Worm (Caenorhabditis elegans) whole organism, late embryonic: ENCODE measurements around the gene flor-1.

Source experiments
- F13H6.1 ChIP-seq: sonication (generic microtip); optimal IDR thresholded peaks from 2 replicates; lab custom pipeline; 2016; ENCODE audit warnings: missing genetic modification characterization, missing compliant biosample characterization
- K02D7.2 ChIP-seq: sonication (generic microtip); optimal IDR thresholded peaks from 2 replicates; lab custom pipeline; 2017; ENCODE audit warnings: mild to moderate bottlenecking, missing genetic modification characterization, missing compliant biosample characterization
- K09A11.1 ChIP-seq: sonication (generic microtip); optimal IDR thresholded peaks from 2 replicates; lab custom pipeline; 2017; ENCODE audit warnings: antibody characterized with exemption, mild to moderate bottlenecking, missing genetic modification characterization, missing compliant biosample characterization; ENCODE audit not compliant: insufficient read depth
- T23F11.4 ChIP-seq: fragments of 200-800 bp; sonication (Bioruptor generic); optimal IDR thresholded peaks from 2 replicates; lab custom pipeline; 2018; ENCODE audit warnings: mild to moderate bottlenecking, missing genetic modification characterization, missing compliant biosample characterization
- Y22D7AL.16 ChIP-seq: sonication (generic microtip); optimal IDR thresholded peaks from 2 replicates; lab custom pipeline; 2016; ENCODE audit warnings: missing genetic modification characterization, missing compliant biosample characterization
- ama-1 ChIP-seq: fragments of 150-350 bp; optimal IDR thresholded peaks from 2 replicates; lab custom pipeline; 2014
- ceh-14 ChIP-seq: sonication (generic microtip); optimal IDR thresholded peaks from 2 replicates; lab custom pipeline; 2016; ENCODE audit warnings: missing genotype, missing genetic modification characterization, missing compliant biosample characterization
- ceh-19 ChIP-seq: fragments of 200-800 bp; sonication (Bioruptor generic); optimal IDR thresholded peaks from 2 replicates; lab custom pipeline; 2018; ENCODE audit warnings: mild to moderate bottlenecking, missing genetic modification characterization, missing compliant biosample characterization
- ceh-2 ChIP-seq: sonication (generic microtip); optimal IDR thresholded peaks from 2 replicates; lab custom pipeline; 2016; ENCODE audit warnings: missing genotype, missing genetic modification characterization, missing compliant biosample characterization
- ceh-22 ChIP-seq: sonication (generic microtip); optimal IDR thresholded peaks from 2 replicates; lab custom pipeline; 2017; ENCODE audit warnings: missing biosample characterization, missing genetic modification characterization
- ceh-31 ChIP-seq: sonication (generic microtip); optimal IDR thresholded peaks from 2 replicates; lab custom pipeline; 2016; ENCODE audit warnings: missing genetic modification characterization, missing compliant biosample characterization
- ceh-45 ChIP-seq: fragments of 200-800 bp; sonication (Bioruptor generic); IDR thresholded peaks from 2 replicates; pipeline ENCODE4 v1.3.6; 2022; ENCODE audit warnings: missing genetic modification reagents, missing genetic modification characterization, missing compliant biosample characterization
- ceh-48 ChIP-seq: sonication (generic microtip); optimal IDR thresholded peaks from 2 replicates; lab custom pipeline; 2016; ENCODE audit warnings: missing genetic modification characterization, inconsistent platforms, missing compliant biosample characterization
- ceh-9 ChIP-seq: sonication (generic microtip); optimal IDR thresholded peaks from 2 replicates; lab custom pipeline; 2016; ENCODE audit warnings: mild to moderate bottlenecking, missing genetic modification characterization, inconsistent platforms, missing compliant biosample characterization
- dmd-4 ChIP-seq: sonication (generic microtip); optimal IDR thresholded peaks from 2 replicates; lab custom pipeline; 2016; ENCODE audit warnings: borderline replicate concordance, missing genetic modification characterization, missing compliant biosample characterization
- dve-1 ChIP-seq: sonication (generic microtip); optimal IDR thresholded peaks from 2 replicates; lab custom pipeline; 2017; ENCODE audit warnings: antibody characterized with exemption, mild to moderate bottlenecking, missing genetic modification characterization, missing compliant biosample characterization
- elt-2 ChIP-seq: sonication (generic microtip); optimal IDR thresholded peaks from 2 replicates; lab custom pipeline; 2016; ENCODE audit warnings: missing genetic modification reagents, missing genetic modification characterization, missing compliant biosample characterization
- eyg-1 ChIP-seq: sonication (generic microtip); optimal IDR thresholded peaks from 2 replicates; lab custom pipeline; 2016; ENCODE audit warnings: missing genotype, missing genetic modification characterization, missing compliant biosample characterization
- hlh-13 ChIP-seq: fragments of 200-800 bp; sonication (Bioruptor generic); optimal IDR thresholded peaks from 2 replicates; lab custom pipeline; 2018; ENCODE audit warnings: mild to moderate bottlenecking, missing genetic modification characterization, missing compliant biosample characterization
- hlh-15 ChIP-seq: sonication (generic microtip); optimal IDR thresholded peaks from 2 replicates; lab custom pipeline; 2016; ENCODE audit warnings: missing genetic modification characterization, missing compliant biosample characterization
- hlh-30 ChIP-seq: sonication (generic microtip); optimal IDR thresholded peaks from 2 replicates; lab custom pipeline; 2017; ENCODE audit warnings: antibody characterized with exemption, missing genetic modification characterization, missing compliant biosample characterization; ENCODE audit not compliant: insufficient read depth
- lin-11 ChIP-seq: fragments of 200-800 bp; sonication (Bioruptor generic); optimal IDR thresholded peaks from 2 replicates; lab custom pipeline; 2018; ENCODE audit warnings: mild to moderate bottlenecking, missing genetic modification characterization, missing compliant biosample characterization
- nhr-11 ChIP-seq: fragments of 150-350 bp; optimal IDR thresholded peaks from 2 replicates; lab custom pipeline; 2014; ENCODE audit warnings: missing biosample characterization, missing genetic modification characterization
- odd-2 ChIP-seq: sonication (generic microtip); optimal IDR thresholded peaks from 2 replicates; lab custom pipeline; 2017; ENCODE audit warnings: antibody characterized with exemption, mild to moderate bottlenecking, missing genetic modification characterization, missing compliant biosample characterization
- pag-3 ChIP-seq: sonication (generic microtip); optimal IDR thresholded peaks from 2 replicates; lab custom pipeline; 2016; ENCODE audit warnings: missing compliant biosample characterization, missing genetic modification characterization, borderline replicate concordance
- pax-1 ChIP-seq: fragments of 150-350 bp; optimal IDR thresholded peaks from 2 replicates; lab custom pipeline; 2014; ENCODE audit warnings: missing biosample characterization, missing genetic modification characterization
- pqm-1 ChIP-seq: sonication (generic microtip); optimal IDR thresholded peaks from 2 replicates; lab custom pipeline; 2016; ENCODE audit warnings: missing genetic modification characterization, missing compliant biosample characterization
- pros-1 ChIP-seq: fragments of 150-350 bp; optimal IDR thresholded peaks from 2 replicates; lab custom pipeline; 2014; ENCODE audit warnings: missing biosample characterization, missing genetic modification reagents, missing genetic modification characterization
- ref-2 ChIP-seq: sonication (generic microtip); optimal IDR thresholded peaks from 2 replicates; lab custom pipeline; 2016; ENCODE audit warnings: missing genetic modification characterization, missing compliant biosample characterization
- rnt-1 ChIP-seq: sonication (generic microtip); optimal IDR thresholded peaks from 2 replicates; lab custom pipeline; 2016; ENCODE audit warnings: missing genetic modification characterization, missing compliant biosample characterization
- sdc-2 ChIP-seq: sonication (generic microtip); optimal IDR thresholded peaks from 2 replicates; lab custom pipeline; 2016; ENCODE audit warnings: missing genotype, missing genetic modification characterization, missing compliant biosample characterization
- sox-2 ChIP-seq: fragments of 200-800 bp; sonication (Bioruptor generic); IDR thresholded peaks from 2 replicates; pipeline ENCODE4 v1.3.6; 2022; ENCODE audit warnings: missing genetic modification reagents, missing genetic modification characterization, missing compliant biosample characterization
- syd-9 ChIP-seq: sonication (generic microtip); optimal IDR thresholded peaks from 2 replicates; lab custom pipeline; 2016; ENCODE audit warnings: mild to moderate bottlenecking, missing genetic modification characterization, moderate library complexity, missing compliant biosample characterization
- tbx-2 ChIP-seq: sonication (generic microtip); optimal IDR thresholded peaks from 2 replicates; lab custom pipeline; 2016; ENCODE audit warnings: missing genetic modification characterization, missing compliant biosample characterization
- ttx-3 ChIP-seq: sonication (generic microtip); optimal IDR thresholded peaks from 2 replicates; lab custom pipeline; 2016; ENCODE audit warnings: missing genetic modification reagents, missing genetic modification characterization, missing compliant biosample characterization
- unc-3 ChIP-seq, 2 experiments: fragments of 200-800 bp in 1 of 2; sonication (Bioruptor generic) in 1 of 2; sonication (generic microtip) in 1 of 2; conservative IDR thresholded peaks in 1 of 2; optimal IDR thresholded peaks in 1 of 2; 2 replicates each; pipeline versions ENCODE4 v1.3.6 to Lab custom; 2016 to 2022; ENCODE audit warnings: missing compliant biosample characterization in 2 of 2, missing genetic modification characterization in 2 of 2, missing genetic modification reagents in 1 of 2
- unc-42 ChIP-seq: sonication (generic microtip); optimal IDR thresholded peaks from 2 replicates; lab custom pipeline; 2016; ENCODE audit warnings: missing genotype, missing genetic modification characterization, missing compliant biosample characterization
- unc-55 ChIP-seq: sonication (generic microtip); optimal IDR thresholded peaks from 2 replicates; lab custom pipeline; 2017; ENCODE audit warnings: missing biosample characterization, missing genetic modification reagents, missing genetic modification characterization
- unc-86 ChIP-seq: sonication (generic microtip); optimal IDR thresholded peaks from 2 replicates; lab custom pipeline; 2016; ENCODE audit warnings: missing genetic modification characterization, missing compliant biosample characterization
- ztf-16 ChIP-seq: sonication (generic microtip); optimal IDR thresholded peaks from 2 replicates; lab custom pipeline; 2017; ENCODE audit warnings: missing genetic modification characterization, missing compliant biosample characterization

flor-1 gene

ce11 chrV:15089438-15089837 lies 30.0 kb downstream of the flor-1 start, which contains the start of the genes C01G10.5 and C01G10.4:
Gene C01G10.5, minus strand, starts transcription at chrV:15089538.
Gene C01G10.4, plus strand, starts transcription at chrV:15089740.
- TF ChIP-seq unc-3 (GFP tag; conservative IDR thresholded peaks at IDR 0.05; lab: Robert Waterston, UW): no peak
- TF ChIP-seq unc-3 (tag; optimal IDR thresholded peaks at IDR 0.05; lab: Kevin White, UChicago): no peak
- no peak for TF ChIP-seq K09A11.1 (tag; lab: Kevin White, UChicago)
- no peak for TF ChIP-seq ceh-14
- no peak for TF ChIP-seq dve-1
- no peak for TF ChIP-seq hlh-30 (tag; lab: Kevin White, UChicago)
- TF ChIP-seq F13H6.1: no peak
- TF ChIP-seq elt-2 (tag; lab: Kevin White, UChicago): no peak
- no peak for TF ChIP-seq ceh-9 (tag; lab: Kevin White, UChicago)
- no peak for TF ChIP-seq pros-1 (tag; lab: Kevin White, UChicago)
- TF ChIP-seq ceh-19: no peak
- TF ChIP-seq T23F11.4 (GFP tag; lab: Kevin White, UChicago): no peak

ce11 chrV:15088613-15089012 lies 30.8 kb downstream of the flor-1 start, which contains the start of gene C01G10.18:
Gene C01G10.18, minus strand, starts transcription at chrV:15088713.
- TF ChIP-seq unc-55 (GFP tag; lab: Kevin White, UChicago) (no peak), hlh-13 (GFP tag; lab: Kevin White, UChicago) (no peak), ceh-22 (no peak), ttx-3 (no peak), ztf-16 (tag; lab: Kevin White, UChicago) (no peak), pax-1 (tag; lab: Kevin White, UChicago) (no peak), K02D7.2 (tag; lab: Kevin White, UChicago) (no peak), nhr-11 (tag; lab: Kevin White, UChicago) (no peak), pqm-1 (no peak), ceh-45 (GFP tag; lab: Robert Waterston, UW) (no peak), tbx-2 (no peak), unc-86 (no peak), ceh-31 (no peak), Y22D7AL.16 (tag; lab: Kevin White, UChicago) (no peak), sdc-2 (no peak), ceh-9 (tag; lab: Kevin White, UChicago) (no peak), rnt-1 (tag; lab: Kevin White, UChicago) (no peak), pag-3 (tag; lab: Kevin White, UChicago) (no peak), ama-1 (lab: Kevin White, UChicago) (no peak)

ce11 chrV:15087207-15087706 lies 32.2 kb downstream of the flor-1 start, which contains the start of the genes C01G10.15 and C01G10.6:
Gene C01G10.15, minus strand, starts transcription at chrV:15087307.
Gene C01G10.6, plus strand, starts transcription at chrV:15087656.
- no peak for TF ChIP-seq ref-2 (tag; lab: Kevin White, UChicago)
- no peak for TF ChIP-seq F13H6.1
- no peak for TF ChIP-seq ztf-16 (tag; lab: Kevin White, UChicago)
- no peak for TF ChIP-seq ceh-9 (tag; lab: Kevin White, UChicago)
- TF ChIP-seq odd-2 (tag; lab: Kevin White, UChicago): no peak
- no peak for TF ChIP-seq dmd-4 (tag; lab: Kevin White, UChicago)
- TF ChIP-seq unc-86: no peak
- TF ChIP-seq hlh-15: no peak
- no peak for TF ChIP-seq lin-11 (tag; lab: Kevin White, UChicago)
- no peak for TF ChIP-seq ceh-48
- no peak for TF ChIP-seq sox-2 (GFP tag; lab: Robert Waterston, UW)
- no peak for TF ChIP-seq pqm-1
- TF ChIP-seq syd-9: no peak
- TF ChIP-seq ceh-2 (tag; lab: Kevin White, UChicago): no peak
- no peak for TF ChIP-seq unc-42 (tag; lab: Kevin White, UChicago)
- TF ChIP-seq ceh-14: no peak
- TF ChIP-seq ama-1 (lab: Kevin White, UChicago): no peak
- no peak for TF ChIP-seq eyg-1 (tag; lab: Kevin White, UChicago)
